Worm (Caenorhabditis elegans) whole organism, L3 larva: ENCODE data around the gene K03B8.8.

ENCODE experiments used
- R02D3.7 ChIP-seq: fragments of 150-350 bp; optimal IDR thresholded peaks from 2 replicates; lab custom pipeline; 2014; ENCODE audit warnings: missing biosample characterization, missing genetic modification characterization
- ama-1 ChIP-seq: fragments of 150-350 bp; optimal IDR thresholded peaks from 2 replicates; lab custom pipeline; 2018
- ceh-28 ChIP-seq: fragments of 150-350 bp; optimal IDR thresholded peaks from 2 replicates; lab custom pipeline; 2014; ENCODE audit warnings: missing biosample characterization, missing genetic modification reagents, missing genetic modification characterization
- ceh-82 ChIP-seq: fragments of 150-350 bp; optimal IDR thresholded peaks from 2 replicates; lab custom pipeline; 2014; ENCODE audit warnings: missing biosample characterization, missing genetic modification characterization
- daf-12 ChIP-seq: fragments of 150-350 bp; optimal IDR thresholded peaks from 2 replicates; lab custom pipeline; 2014; ENCODE audit warnings: missing biosample characterization, missing genetic modification reagents, missing genetic modification characterization
- egl-27 ChIP-seq: sonication (generic microtip); optimal IDR thresholded peaks from 4 replicates; lab custom pipeline; 2017; ENCODE audit warnings: missing biosample characterization, missing genetic modification reagents, missing genetic modification characterization
- egl-5 ChIP-seq: fragments of 150-350 bp; optimal IDR thresholded peaks from 2 replicates; lab custom pipeline; 2017; ENCODE audit warnings: missing biosample characterization, missing genetic modification reagents, missing genetic modification characterization, inconsistent platforms
- elt-1 ChIP-seq: fragments of 150-350 bp; optimal IDR thresholded peaks from 2 replicates; lab custom pipeline; 2014; ENCODE audit warnings: missing biosample characterization, missing genetic modification characterization
- elt-2 ChIP-seq: sonication (generic microtip); optimal IDR thresholded peaks from 2 replicates; lab custom pipeline; 2016; ENCODE audit warnings: missing genetic modification reagents, mild to moderate bottlenecking, missing genetic modification characterization, missing compliant biosample characterization
- elt-3 ChIP-seq, 3 experiments: fragments of 150-350 bp in 1 of 3; sonication (generic microtip) in 2 of 3; optimal IDR thresholded peaks; 2 replicates in 2 of 3; 4 replicates in 1 of 3; lab custom pipeline; 2014 to 2017; ENCODE audit warnings: missing biosample characterization in 3 of 3, missing genetic modification characterization in 3 of 3
- eor-1 ChIP-seq, 2 experiments: fragments of 150-350 bp; optimal IDR thresholded peaks; 2 replicates each; lab custom pipeline; 2014 to 2018; ENCODE audit warnings: missing biosample characterization in 2 of 2, missing genetic modification characterization in 2 of 2
- fkh-10 ChIP-seq: sonication (generic microtip); optimal IDR thresholded peaks from 2 replicates; lab custom pipeline; 2017; ENCODE audit warnings: missing biosample characterization, missing genetic modification reagents, missing genetic modification characterization
- hmg-11 ChIP-seq: sonication (generic microtip); optimal IDR thresholded peaks from 2 replicates; lab custom pipeline; 2016; ENCODE audit warnings: missing genetic modification characterization, missing compliant biosample characterization
- jun-1 ChIP-seq: fragments of 150-350 bp; optimal IDR thresholded peaks from 2 replicates; lab custom pipeline; 2014; ENCODE audit warnings: missing biosample characterization, missing genetic modification reagents, missing genetic modification characterization
- lin-39 ChIP-seq: fragments of 150-350 bp; optimal IDR thresholded peaks from 2 replicates; lab custom pipeline; 2018; ENCODE audit warnings: missing biosample characterization, missing genetic modification reagents, missing genetic modification characterization
- lsy-12 ChIP-seq: sonication (generic microtip); optimal IDR thresholded peaks from 2 replicates; lab custom pipeline; 2016; ENCODE audit warnings: mild to moderate bottlenecking, missing genetic modification characterization, missing compliant biosample characterization
- mdl-1 ChIP-seq: fragments of 150-350 bp; optimal IDR thresholded peaks from 2 replicates; lab custom pipeline; 2014; ENCODE audit warnings: missing biosample characterization, missing genetic modification characterization
- mml-1 ChIP-seq: fragments of 150-350 bp; sonication (generic microtip); optimal IDR thresholded peaks from 3 replicates; lab custom pipeline; 2014; ENCODE audit warnings: missing biosample characterization, missing genetic modification characterization
- nfya-1 ChIP-seq: sonication (generic microtip); optimal IDR thresholded peaks from 2 replicates; lab custom pipeline; 2017; ENCODE audit warnings: missing genetic modification characterization, mild to moderate bottlenecking, missing compliant biosample characterization, antibody characterized with exemption, moderate library complexity; ENCODE audit not compliant: insufficient read depth
- nhr-11 ChIP-seq: fragments of 150-350 bp; optimal IDR thresholded peaks from 2 replicates; lab custom pipeline; 2014; ENCODE audit warnings: missing biosample characterization, missing genetic modification characterization
- nhr-23 ChIP-seq: fragments of 150-350 bp; optimal IDR thresholded peaks from 2 replicates; lab custom pipeline; 2014; ENCODE audit warnings: missing biosample characterization, missing genetic modification reagents, missing genetic modification characterization
- nhr-25 ChIP-seq: sonication (generic microtip); optimal IDR thresholded peaks from 2 replicates; lab custom pipeline; 2017; ENCODE audit warnings: missing biosample characterization, missing genetic modification characterization
- nhr-43 ChIP-seq: sonication (generic microtip); optimal IDR thresholded peaks from 2 replicates; lab custom pipeline; 2016; ENCODE audit warnings: mild to moderate bottlenecking, missing genetic modification characterization, missing compliant biosample characterization; ENCODE audit not compliant: poor library complexity, severe bottlenecking
- nhr-67 ChIP-seq: fragments of 150-350 bp; optimal IDR thresholded peaks from 2 replicates; lab custom pipeline; 2014; ENCODE audit warnings: missing biosample characterization, missing genetic modification characterization
- pha-4 ChIP-seq: fragments of 150-350 bp; optimal IDR thresholded peaks from 2 replicates; lab custom pipeline; 2014; ENCODE audit warnings: missing biosample characterization, missing genetic modification reagents, missing genetic modification characterization
- pqm-1 ChIP-seq: fragments of 150-350 bp; optimal IDR thresholded peaks from 2 replicates; lab custom pipeline; 2017; ENCODE audit warnings: missing biosample characterization, missing genetic modification characterization, inconsistent platforms
- sea-2 ChIP-seq: fragments of 150-350 bp; sonication (generic microtip); optimal IDR thresholded peaks from 4 replicates; lab custom pipeline; 2014; ENCODE audit warnings: missing biosample characterization, missing genetic modification reagents, missing genetic modification characterization
- skn-1 ChIP-seq: fragments of 150-350 bp; optimal IDR thresholded peaks from 2 replicates; lab custom pipeline; 2014; ENCODE audit warnings: missing biosample characterization, missing genetic modification characterization
- snpc-4 ChIP-seq: fragments of 150-350 bp; optimal IDR thresholded peaks from 2 replicates; lab custom pipeline; 2014; ENCODE audit warnings: missing biosample characterization, missing genetic modification characterization
- tbx-2 ChIP-seq: sonication (generic microtip); optimal IDR thresholded peaks from 2 replicates; lab custom pipeline; 2016; ENCODE audit warnings: mild to moderate bottlenecking, missing genetic modification characterization, missing compliant biosample characterization
- unc-62 ChIP-seq: fragments of 150-350 bp; sonication (generic microtip); optimal IDR thresholded peaks from 4 replicates; lab custom pipeline; 2014; ENCODE audit warnings: missing biosample characterization, missing genetic modification reagents, missing genetic modification characterization
- ztf-11 ChIP-seq: fragments of 150-350 bp; optimal IDR thresholded peaks from 2 replicates; lab custom pipeline; 2014; ENCODE audit warnings: missing biosample characterization, missing genetic modification characterization
- ztf-4 ChIP-seq: fragments of 150-350 bp; optimal IDR thresholded peaks from 2 replicates; lab custom pipeline; 2014; ENCODE audit warnings: missing biosample characterization, missing genetic modification characterization

K03B8.8 gene

DNA sequence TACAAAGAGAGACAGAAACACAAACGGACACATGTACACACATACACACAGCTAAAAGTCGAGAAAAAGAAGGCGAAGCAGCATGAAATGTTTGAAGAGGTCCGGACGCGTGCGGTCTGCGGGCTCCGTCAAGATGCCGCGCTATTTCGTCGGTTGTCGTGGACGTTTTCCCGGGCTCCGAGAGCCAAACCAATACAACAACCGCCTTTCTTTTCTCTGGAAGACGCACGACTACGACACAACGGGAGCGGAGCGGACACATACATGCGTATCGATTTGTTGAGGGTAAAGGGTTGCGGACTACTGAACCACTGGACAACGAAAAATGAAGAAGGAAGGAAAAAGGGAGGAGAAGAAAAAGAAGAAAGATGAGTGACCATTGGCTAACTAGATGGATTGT lies 34.6 kb upstream of the K03B8.8 start:
- TF ChIP-seq hmg-11 (tag; lab: Kevin White, UChicago) (peak; percentile 30), egl-5 (tag; lab: Kevin White, UChicago) (peak; percentile 48), ceh-82 (no peak), ceh-28 (peak; percentile 28), unc-62 (peak; percentile 52), elt-1 (no peak), nfya-1 (peak; percentile 86), elt-2 (no peak), snpc-4 (tag; lab: Kevin White, UChicago) (peak; percentile 20), lin-39 (tag; lab: Kevin White, UChicago) (peak; percentile 73), fkh-10 (no peak)

DNA sequence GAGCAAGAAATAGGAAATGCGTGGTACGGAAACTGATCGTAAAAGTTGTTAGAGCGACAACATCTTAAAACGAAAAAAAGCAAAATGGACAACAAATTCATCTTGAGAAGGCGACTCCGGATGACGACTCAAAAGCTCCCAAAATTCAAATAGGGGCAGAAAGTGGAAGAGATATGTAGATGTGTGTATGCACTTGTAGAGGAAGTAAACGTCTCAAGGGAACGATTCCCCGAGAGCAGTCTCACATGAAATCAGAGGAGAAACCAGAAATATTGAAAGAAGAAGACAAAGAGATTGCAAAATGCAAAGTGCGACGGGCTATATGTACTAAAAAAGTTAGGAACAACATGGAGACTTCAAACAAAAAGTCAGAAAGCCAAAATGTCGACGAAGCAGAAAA lies 32.7 kb upstream of the K03B8.8 start, which contains the start of gene F57B7.2:
Gene F57B7.2, minus strand, starts transcription at position 101 of the 400 bp plus-strand sequence.
- TF ChIP-seq elt-3 (tag; optimal IDR thresholded peaks at IDR 0.05; lab: Kevin White, UChicago) (no peak), unc-62 (peak; percentile 6), nfya-1 (peak; percentile 16)

ce11 chrV:11439202-11439601 lies 28.4 kb upstream of the K03B8.8 start:
- TF ChIP-seq skn-1 (tag; lab: Kevin White, UChicago) (no peak), nhr-23 (tag; lab: Kevin White, UChicago) (no peak), mml-1 (tag; lab: Kevin White, UChicago) (no peak), ztf-11 (tag; lab: Kevin White, UChicago) (no peak), snpc-4 (tag; lab: Kevin White, UChicago) (no peak), ceh-28 (no peak), eor-1 (tag; optimal IDR thresholded peaks at IDR 0.05; lab: Kevin White, UChicago) (no peak), sea-2 (no peak), hmg-11 (tag; lab: Kevin White, UChicago) (no peak), lin-39 (tag; lab: Kevin White, UChicago) (no peak), elt-2 (no peak), R02D3.7 (tag; lab: Kevin White, UChicago) (no peak), egl-27 (tag; lab: Kevin White, UChicago) (no peak)
- TF ChIP-seq, all 47 proteins: peak for 0

DNA sequence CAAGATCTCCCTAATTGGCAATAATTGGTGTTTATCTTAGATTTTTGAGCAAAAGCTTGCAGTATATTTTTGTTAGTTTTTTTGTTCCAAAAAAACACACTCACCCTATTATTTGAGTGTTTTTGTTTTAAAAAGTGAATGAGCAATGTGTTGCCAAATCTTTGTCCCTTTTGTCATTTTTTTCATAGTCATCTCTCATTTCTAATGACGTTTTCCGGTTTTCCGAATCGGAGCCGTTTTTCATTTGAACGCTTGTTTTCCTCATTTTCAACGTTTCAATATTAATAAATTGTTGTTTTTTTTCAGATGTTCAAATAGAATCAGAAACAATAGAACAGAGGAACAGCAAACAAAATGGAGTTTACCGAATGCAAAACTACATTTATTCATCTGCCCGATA lies 27.7 kb upstream of the K03B8.8 start, which contains the start of gene dmsr-1:
Gene dmsr-1, plus strand, starts transcription at position 301 of the 400 bp plus-strand sequence.
- TF ChIP-seq mdl-1 (tag; lab: Kevin White, UChicago) = no peak
- no peak for TF ChIP-seq ceh-28
- TF ChIP-seq lsy-12 (tag; lab: Kevin White, UChicago) = no peak
- no peak for TF ChIP-seq ama-1 (lab: Kevin White, UChicago)
- TF ChIP-seq daf-12 (tag; lab: Kevin White, UChicago) = no peak
- TF ChIP-seq tbx-2 = no peak
- TF ChIP-seq nfya-1 = no peak
- TF ChIP-seq R02D3.7 (tag; lab: Kevin White, UChicago) = no peak
- TF ChIP-seq snpc-4 (tag; lab: Kevin White, UChicago) = no peak
- no peak for TF ChIP-seq ztf-4 (tag; lab: Kevin White, UChicago)
- no peak for TF ChIP-seq elt-3 (tag; optimal IDR thresholded peaks at IDR 0.05; lab: Kevin White, UChicago)
- no peak for TF ChIP-seq nhr-23 (tag; lab: Kevin White, UChicago)
- no peak for TF ChIP-seq ceh-82
- no peak for TF ChIP-seq nhr-67
- no peak for TF ChIP-seq hmg-11 (tag; lab: Kevin White, UChicago)
- no peak for TF ChIP-seq jun-1
- no peak for TF ChIP-seq nhr-25 (tag; lab: Kevin White, UChicago)
- TF ChIP-seq pqm-1 (tag; lab: Kevin White, UChicago) = no peak

- TF ChIP-seq ama-1 (lab: Kevin White, UChicago) = no peak
- no peak for TF ChIP-seq ceh-82
- TF ChIP-seq nhr-43 (tag; lab: Kevin White, UChicago) = no peak
- no peak for TF ChIP-seq pha-4 (tag; lab: Kevin White, UChicago)
- no peak for TF ChIP-seq elt-2
- TF ChIP-seq nhr-11 (tag; lab: Kevin White, UChicago) = no peak
- no peak for TF ChIP-seq nhr-67
- no peak for TF ChIP-seq egl-5 (tag; lab: Kevin White, UChicago)
Measured at ce11 chrV:11436407-11436806, 25.6 kb upstream of the K03B8.8 start.
